Worm (Caenorhabditis elegans): ENCODE data around the gene F42A6.1.

- TF ChIP-seq unc-39 (tag; optimal IDR thresholded peaks at IDR 0.05), result no peak
- TF ChIP-seq snpc-4 (tag; optimal IDR thresholded peaks at IDR 0.05), result no peak
- TF ChIP-seq R02D3.7 (tag; optimal IDR thresholded peaks at IDR 0.05), result no peak
These were observed 18.3 kb upstream of the F42A6.1 start, which contains the start of gene F42A6.6 for ce11 chrIV:3336585-3336984.

Measured in whole organism, L2 larva.